Fruit fly (Drosophila melanogaster) whole organism, wandering third instar larva: ENCODE measurements around the gene gfzf.

Source experiments
- CG9705 ChIP-seq: fragments of 200-800 bp; sonication (Bioruptor generic); optimal IDR thresholded peaks from 2 replicates; lab custom pipeline; 2018; ENCODE audit warnings: missing biosample characterization, mild to moderate bottlenecking, missing genetic modification characterization
- Dfd ChIP-seq: fragments of >200 bp; optimal IDR thresholded peaks from 2 replicates; lab custom pipeline; 2017; ENCODE audit warnings: missing biosample characterization, missing genetic modification characterization
- Hnf4 ChIP-seq: fragments of 200-800 bp; sonication (Bioruptor generic); optimal IDR thresholded peaks from 2 replicates; lab custom pipeline; 2016; ENCODE audit warnings: missing biosample characterization, mild to moderate bottlenecking, missing genetic modification characterization
- Hr78 ChIP-seq: fragments of >200 bp; optimal IDR thresholded peaks from 2 replicates; lab custom pipeline; 2017; ENCODE audit warnings: missing biosample characterization, missing genetic modification characterization
- Hr83 ChIP-seq: fragments of 200-300 bp; sonication (Bioruptor generic); optimal IDR thresholded peaks from 2 replicates; lab custom pipeline; 2016; ENCODE audit warnings: missing biosample characterization, mild to moderate bottlenecking, missing genetic modification characterization, moderate library complexity; ENCODE audit not compliant: poor library complexity, severe bottlenecking
- Jra ChIP-seq: sonication (Bioruptor generic); optimal IDR thresholded peaks from 2 replicates; lab custom pipeline; 2016; ENCODE audit warnings: missing biosample characterization, missing genetic modification characterization
- Mio ChIP-seq: sonication (Bioruptor generic); optimal IDR thresholded peaks from 2 replicates; lab custom pipeline; 2016; ENCODE audit warnings: missing biosample characterization, missing genetic modification characterization
- Myc ChIP-seq: fragments of >200 bp; optimal IDR thresholded peaks from 2 replicates; lab custom pipeline; 2017
- N ChIP-seq: fragments of >200 bp; optimal IDR thresholded peaks from 2 replicates; lab custom pipeline; 2018; ENCODE audit warnings: missing biosample characterization, missing external identifiers, missing genetic modification characterization
- OdsH ChIP-seq: fragments of 200-800 bp; sonication (Bioruptor generic); optimal IDR thresholded peaks from 2 replicates; lab custom pipeline; 2016; ENCODE audit warnings: missing biosample characterization, mild to moderate bottlenecking, missing genetic modification characterization
- Rel ChIP-seq, 2 experiments: fragments of 200-800 bp; sonication (Bioruptor generic) in 1 of 2; optimal IDR thresholded peaks; 2 replicates in 1 of 2; 3 replicates in 1 of 2; lab custom pipeline; 2016 to 2019; ENCODE audit warnings: mild to moderate bottlenecking in 2 of 2, missing biosample characterization in 2 of 2, missing genetic modification characterization in 2 of 2, moderate library complexity in 1 of 2
- Sp1 ChIP-seq: fragments of 200-800 bp; sonication (Bioruptor generic); optimal IDR thresholded peaks from 3 replicates; lab custom pipeline; 2019; ENCODE audit warnings: missing biosample characterization, mild to moderate bottlenecking, missing genetic modification characterization, moderate library complexity
- Vsx2 ChIP-seq: fragments of 200-300, 225-300 bp; sonication (Bioruptor generic); optimal IDR thresholded peaks from 2 replicates; lab custom pipeline; 2018; ENCODE audit warnings: missing biosample characterization, missing genetic modification characterization; ENCODE audit not compliant: partially characterized antibody
- br ChIP-seq: fragments of 200-800 bp; sonication (Bioruptor generic); optimal IDR thresholded peaks from 2 replicates; lab custom pipeline; 2016; ENCODE audit warnings: missing biosample characterization, missing genetic modification characterization
- brk ChIP-seq: fragments of 200-800 bp; sonication (Bioruptor generic); optimal IDR thresholded peaks from 2 replicates; lab custom pipeline; 2016; ENCODE audit warnings: missing biosample characterization, mild to moderate bottlenecking, missing genetic modification characterization
- dl ChIP-seq, 2 experiments: fragments of 175-275, 200-275 bp in 1 of 2; fragments of 200-275 bp in 1 of 2; sonication (Bioruptor generic); optimal IDR thresholded peaks; lab custom pipeline; 2018; ENCODE audit warnings: mild to moderate bottlenecking in 2 of 2, missing biosample characterization in 2 of 2, missing genetic modification characterization in 2 of 2, moderate library complexity in 2 of 2; ENCODE audit not compliant: partially characterized antibody in 2 of 2, insufficient read depth in 1 of 2
- dmrt93B ChIP-seq: fragments of 200-800 bp; sonication (Bioruptor generic); optimal IDR thresholded peaks from 2 replicates; lab custom pipeline; 2018; ENCODE audit warnings: missing biosample characterization, mild to moderate bottlenecking, missing genetic modification characterization
- dsf ChIP-seq: sonication (Bioruptor generic); optimal IDR thresholded peaks from 2 replicates; lab custom pipeline; 2016; ENCODE audit warnings: missing biosample characterization, missing genetic modification characterization, borderline replicate concordance
- ey ChIP-seq: fragments of 200-800 bp; sonication (Bioruptor generic); optimal IDR thresholded peaks from 2 replicates; lab custom pipeline; 2016; ENCODE audit warnings: missing biosample characterization, missing genetic modification characterization
- foxo ChIP-seq, 2 experiments: fragments of 200-800 bp; sonication (Bioruptor generic); optimal IDR thresholded peaks; 2 replicates in 1 of 2; 3 replicates in 1 of 2; lab custom pipeline; 2016 to 2017; ENCODE audit warnings: missing biosample characterization in 2 of 2, missing genetic modification characterization in 2 of 2
- h ChIP-seq: fragments of 200-800 bp; sonication (Bioruptor generic); optimal IDR thresholded peaks from 3 replicates; lab custom pipeline; 2016; ENCODE audit warnings: missing biosample characterization, mild to moderate bottlenecking, missing genetic modification characterization
- pan ChIP-seq: fragments of >200 bp; optimal IDR thresholded peaks from 2 replicates; lab custom pipeline; 2017
- psq ChIP-seq: fragments of 200-800 bp; sonication (Bioruptor generic); optimal IDR thresholded peaks from 3 replicates; lab custom pipeline; 2017; ENCODE audit warnings: missing biosample characterization, mild to moderate bottlenecking, missing genetic modification characterization, moderate library complexity
- rgr ChIP-seq: fragments of 200-800 bp; sonication (Bioruptor generic); optimal IDR thresholded peaks from 3 replicates; lab custom pipeline; 2016; ENCODE audit warnings: missing biosample characterization, mild to moderate bottlenecking, missing genetic modification characterization
- sage ChIP-seq: fragments of 200-800 bp; sonication (Bioruptor generic); optimal IDR thresholded peaks from 2 replicates; lab custom pipeline; 2016; ENCODE audit warnings: missing biosample characterization, mild to moderate bottlenecking, missing genetic modification characterization
- sv ChIP-seq: fragments of 200-800 bp; sonication (Bioruptor generic); optimal IDR thresholded peaks from 3 replicates; lab custom pipeline; 2016; ENCODE audit warnings: missing biosample characterization, missing genetic modification characterization
- tai ChIP-seq: sonication (Bioruptor generic); optimal IDR thresholded peaks from 2 replicates; lab custom pipeline; 2016; ENCODE audit warnings: missing biosample characterization, missing genetic modification characterization
- woc ChIP-seq: sonication (Bioruptor generic); optimal IDR thresholded peaks from 2 replicates; lab custom pipeline; 2016; ENCODE audit warnings: missing biosample characterization, mild to moderate bottlenecking, missing genetic modification characterization

The gfzf gene

DNA sequence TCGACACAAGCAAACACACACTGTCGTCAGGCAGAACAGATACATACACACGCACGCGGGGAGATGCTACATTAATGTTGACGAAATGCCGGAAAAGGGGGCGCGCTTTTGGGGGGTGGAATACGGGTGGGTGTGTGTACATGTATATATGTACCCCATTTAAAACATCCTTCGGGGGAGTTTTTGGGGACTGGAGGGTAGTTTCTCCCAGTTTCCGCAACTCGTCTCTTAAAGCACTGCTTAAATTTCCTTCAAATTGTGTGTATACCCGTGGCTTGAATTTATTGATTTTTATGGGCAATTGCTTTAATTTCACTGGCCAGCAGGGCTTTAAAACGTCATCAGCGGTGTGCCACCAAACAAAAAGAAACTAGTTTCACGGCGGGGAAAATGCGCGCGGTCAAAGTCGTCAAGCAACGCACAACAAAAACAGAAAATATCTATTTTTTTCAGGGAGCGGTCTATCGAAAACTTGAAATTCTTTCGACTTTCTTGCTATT lies 27.6 kb downstream of the gfzf start:
- TF ChIP-seq dmrt93B (GFP tag; lab: Kevin White, UChicago): no peak

dm6 chr3R:7122172-7123072 lies 28.3 kb downstream of the gfzf start:
- TF ChIP-seq h (GFP tag; lab: Kevin White, UChicago) (no peak), dl (GFP tag; optimal IDR thresholded peaks at IDR 0.05; lab: Kevin White, UChicago; ENCODE audit: insufficient read depth in 1 of 2, partially characterized antibody in 2 of 2) (peak in 1 of 2 experiments; percentile 66)

dm6 chr3R:7117590-7117989 lies 33.2 kb downstream of the gfzf start, which contains the start of gene Mlp84B:
Gene Mlp84B (minus strand): TSS chr3R:7117732.
- no peak for TF ChIP-seq tai (GFP tag; lab: Kevin White, UChicago)
- TF ChIP-seq pan (lab: Kevin White, UChicago): no peak
- no peak for TF ChIP-seq sage (GFP tag; lab: Kevin White, UChicago)
- TF ChIP-seq ey (GFP tag; lab: Kevin White, UChicago): no peak
- TF ChIP-seq Sp1 (GFP tag; lab: Kevin White, UChicago): no peak
- no peak for TF ChIP-seq h (GFP tag; lab: Kevin White, UChicago)
- no peak for TF ChIP-seq brk (GFP tag; lab: Kevin White, UChicago)
- no peak for TF ChIP-seq Rel (GFP tag; optimal IDR thresholded peaks at IDR 0.05; lab: Kevin White, UChicago)
- TF ChIP-seq Rel (tag; optimal IDR thresholded peaks at IDR 0.05; lab: Kevin White, UChicago): no peak
- TF ChIP-seq N: no peak
- TF ChIP-seq dmrt93B (GFP tag; lab: Kevin White, UChicago): no peak
- TF ChIP-seq dl (GFP tag; optimal IDR thresholded peaks at IDR 0.05; lab: Kevin White, UChicago; ENCODE audit: insufficient read depth in 1 of 2, partially characterized antibody in 2 of 2): no peak
- no peak for TF ChIP-seq rgr (GFP tag; lab: Kevin White, UChicago)
- no peak for TF ChIP-seq Hr83 (GFP tag; lab: Kevin White, UChicago)

dm6 chr3R:7116511-7116910 lies 34.3 kb downstream of the gfzf start:
- TF ChIP-seq woc (GFP tag; lab: Kevin White, UChicago) (no peak), N (no peak), CG9705 (GFP tag; lab: Kevin White, UChicago) (no peak), Myc (lab: Kevin White, UChicago) (no peak), Jra (GFP tag; lab: Kevin White, UChicago) (no peak), br (GFP tag; lab: Kevin White, UChicago) (no peak), tai (GFP tag; lab: Kevin White, UChicago) (no peak), Hr78 (GFP tag; lab: Kevin White, UChicago) (no peak), dmrt93B (GFP tag; lab: Kevin White, UChicago) (no peak), Hnf4 (GFP tag; lab: Kevin White, UChicago) (no peak), Mio (GFP tag; lab: Kevin White, UChicago) (no peak), Rel (GFP tag; optimal IDR thresholded peaks at IDR 0.05; lab: Kevin White, UChicago) (no peak), Rel (tag; optimal IDR thresholded peaks at IDR 0.05; lab: Kevin White, UChicago) (no peak)

DNA sequence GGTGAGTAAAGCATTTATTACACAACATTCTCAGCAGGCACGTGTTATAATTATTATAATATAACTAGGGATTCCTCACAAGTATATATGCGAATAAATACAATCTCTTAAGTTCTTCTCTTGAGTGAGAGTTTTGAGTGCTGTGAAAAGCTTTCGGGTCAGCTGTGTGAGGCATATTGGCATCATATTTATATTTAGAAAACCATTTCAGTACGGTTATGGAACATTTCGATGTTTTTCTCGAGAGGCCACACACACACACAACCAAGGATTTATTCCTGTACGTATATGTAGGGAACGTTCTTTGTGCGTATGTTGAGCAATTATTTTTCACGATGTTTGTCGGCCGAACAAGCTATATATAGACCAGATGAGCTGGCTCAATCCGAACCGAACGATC lies 37.8 kb downstream of the gfzf start:
- TF ChIP-seq woc (GFP tag; lab: Kevin White, UChicago) (no peak), brk (GFP tag; lab: Kevin White, UChicago) (no peak), Dfd (no peak), N (no peak), dmrt93B (GFP tag; lab: Kevin White, UChicago) (no peak), h (GFP tag; lab: Kevin White, UChicago) (no peak), pan (lab: Kevin White, UChicago) (no peak), Hnf4 (GFP tag; lab: Kevin White, UChicago) (no peak)

DNA sequence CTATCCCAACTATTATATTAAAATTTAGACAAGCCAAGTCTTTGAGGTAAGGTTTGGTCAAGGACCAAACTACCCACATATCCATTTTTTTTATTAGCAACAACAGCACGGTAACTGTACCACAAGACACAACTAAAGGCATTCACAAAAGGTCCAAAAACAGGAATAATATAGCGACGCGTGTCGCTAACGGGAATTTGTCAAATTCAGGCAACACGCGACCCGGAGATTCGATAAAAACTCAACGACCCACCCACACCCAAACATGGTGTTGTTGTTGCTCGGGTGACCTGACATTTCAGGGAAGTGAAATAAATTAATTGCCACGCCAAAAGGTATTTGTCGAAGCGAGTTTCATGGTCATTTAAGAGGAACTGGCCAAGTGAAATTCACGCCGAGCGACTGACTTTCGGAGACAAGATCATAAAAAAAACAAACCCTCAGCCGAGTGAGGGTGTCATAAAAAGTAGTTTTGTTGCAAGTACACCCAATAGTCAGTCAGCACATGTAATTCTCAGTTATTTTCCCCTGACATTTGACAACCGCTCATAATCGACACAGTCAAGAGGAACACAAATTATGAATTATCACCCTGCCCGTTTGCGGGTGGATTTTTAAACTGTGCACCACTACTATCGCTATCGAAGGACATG lies 39.4 kb downstream of the gfzf start:
- TF ChIP-seq Dfd (no peak), Hr78 (GFP tag; lab: Kevin White, UChicago) (no peak), Jra (GFP tag; lab: Kevin White, UChicago) (no peak), Sp1 (GFP tag; lab: Kevin White, UChicago) (no peak), foxo (GFP tag; optimal IDR thresholded peaks at IDR 0.05; lab: Kevin White, UChicago) (no peak), h (GFP tag; lab: Kevin White, UChicago) (no peak), OdsH (GFP tag; lab: Kevin White, UChicago) (no peak), Vsx2 (GFP tag; lab: Kevin White, UChicago) (no peak), psq (GFP tag; lab: Kevin White, UChicago) (no peak), dsf (GFP tag; lab: Kevin White, UChicago) (no peak), sv (GFP tag; lab: Kevin White, UChicago) (no peak)
